Comparison of ENCODE assay signal across 3 worm cellular contexts in the genomic region with DNA sequence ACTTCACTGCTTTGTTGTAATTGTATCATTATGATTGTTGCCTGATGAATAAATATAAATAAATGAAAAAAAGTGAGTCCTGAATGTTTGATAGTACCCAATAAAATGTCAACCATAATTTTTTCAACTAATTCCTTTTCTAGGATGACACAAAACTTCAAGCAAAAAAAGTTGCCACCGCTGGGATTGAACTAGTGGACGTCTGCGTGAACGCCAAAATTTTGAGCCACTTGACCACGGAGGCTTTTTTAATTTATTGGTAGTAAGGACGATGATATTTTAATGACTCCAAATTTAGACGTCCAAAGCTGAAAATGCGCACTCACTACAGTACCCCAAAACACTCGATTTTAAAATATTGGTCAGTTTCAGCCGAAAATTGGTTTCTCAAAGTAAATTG.
TF ChIP-seq lines count a peak whose summit lies in the region.

No protein-coding gene starts in this region.

TF ChIP-seq in whole organism, L2 larva, 48 proteins besides CTCF, POLR2A, EP300 and RAD21 (continued from another document):
- TF ChIP-seq ceh-16 (tag; optimal IDR thresholded peaks at IDR 0.05; lab: Kevin White, UChicago), result no peak
- TF ChIP-seq dmd-4 (tag; optimal IDR thresholded peaks at IDR 0.05; lab: Kevin White, UChicago), result no peak
- no peak for TF ChIP-seq elt-1 (tag; optimal IDR thresholded peaks at IDR 0.05; lab: Kevin White, UChicago)
- no peak for TF ChIP-seq ZK546.5 (tag; optimal IDR thresholded peaks at IDR 0.05; lab: Kevin White, UChicago)
- TF ChIP-seq Y55F3AM.14 (GFP tag; optimal IDR thresholded peaks at IDR 0.05; lab: Kevin White, UChicago), result peak; percentile 25
- TF ChIP-seq nhr-77 (tag; optimal IDR thresholded peaks at IDR 0.05; lab: Kevin White, UChicago), result no peak
- TF ChIP-seq nhr-6 (tag; optimal IDR thresholded peaks at IDR 0.05; lab: Kevin White, UChicago), result no peak
- no peak for TF ChIP-seq lin-11 (tag; optimal IDR thresholded peaks at IDR 0.05; lab: Kevin White, UChicago)
- no peak for TF ChIP-seq peb-1 (tag; optimal IDR thresholded peaks at IDR 0.05; lab: Kevin White, UChicago)
- TF ChIP-seq nhr-21 (tag; optimal IDR thresholded peaks at IDR 0.05; lab: Kevin White, UChicago), result no peak
- TF ChIP-seq nhr-237 (tag; optimal IDR thresholded peaks at IDR 0.05; lab: Kevin White, UChicago), result no peak
- TF ChIP-seq unc-55 (GFP tag; optimal IDR thresholded peaks at IDR 0.05; lab: Kevin White, UChicago), result no peak
- TF ChIP-seq zag-1 (tag; optimal IDR thresholded peaks at IDR 0.05; lab: Kevin White, UChicago), result no peak
- no peak for TF ChIP-seq unc-39 (tag; optimal IDR thresholded peaks at IDR 0.05; lab: Kevin White, UChicago)
- TF ChIP-seq sma-9 (GFP tag; optimal IDR thresholded peaks at IDR 0.05; lab: Kevin White, UChicago), result peak; percentile 17
- TF ChIP-seq sma-9 (tag; optimal IDR thresholded peaks at IDR 0.05; lab: Kevin White, UChicago), result no peak

TF ChIP-seq in whole organism, L4 larva, 104 proteins besides CTCF, POLR2A, EP300 and RAD21 (continued from another document and continues in another):
- no peak for TF ChIP-seq dpl-1 (GFP tag; optimal IDR thresholded peaks at IDR 0.05; lab: Kevin White, UChicago)
- TF ChIP-seq lim-7 (GFP tag; IDR thresholded peaks at IDR 0.05; lab: Robert Waterston, UW), result peak; percentile 98
- TF ChIP-seq T26A8.4 (GFP tag; IDR thresholded peaks at IDR 0.05; lab: Robert Waterston, UW), result peak; percentile 89
- TF ChIP-seq lin-15B (tag; optimal IDR thresholded peaks at IDR 0.05; lab: Kevin White, UChicago), result no peak
- TF ChIP-seq ztf-7 (tag; optimal IDR thresholded peaks at IDR 0.05; lab: Kevin White, UChicago), result peak; percentile 9
- no peak for TF ChIP-seq cey-2 (tag; optimal IDR thresholded peaks at IDR 0.05; lab: Kevin White, UChicago; ENCODE audit: borderline replicate concordance, insufficient read depth)
- peak; percentile 86 for TF ChIP-seq egl-43 (GFP tag; IDR thresholded peaks at IDR 0.05; lab: Robert Waterston, UW)
- no peak for TF ChIP-seq egl-27 (tag; optimal IDR thresholded peaks at IDR 0.05; lab: Kevin White, UChicago)
- no peak for TF ChIP-seq nhr-28 (tag; optimal IDR thresholded peaks at IDR 0.05; lab: Kevin White, UChicago)
- no peak for TF ChIP-seq unc-62 (GFP tag; optimal IDR thresholded peaks at IDR 0.05 in 1 of 2; lab: Kevin White, UChicago)
- TF ChIP-seq unc-62 (tag; optimal IDR thresholded peaks at IDR 0.05; lab: Kevin White, UChicago), result no peak
- peak; percentile 20 for TF ChIP-seq F10B5.3 (tag; optimal IDR thresholded peaks at IDR 0.05; lab: Kevin White, UChicago)
- no peak for TF ChIP-seq set-16 (GFP tag; IDR thresholded peaks at IDR 0.05; lab: Robert Waterston, UW)
- TF ChIP-seq nhr-11 (tag; optimal IDR thresholded peaks at IDR 0.05; lab: Kevin White, UChicago), result no peak
- peak in 1 of 2 experiments; percentile 62 for TF ChIP-seq hif-1 (tag; optimal IDR thresholded peaks at IDR 0.05; lab: Kevin White, UChicago)
- no peak for TF ChIP-seq daf-8 (GFP tag; IDR thresholded peaks at IDR 0.05; lab: Robert Waterston, UW)
- peak; percentile 69 for TF ChIP-seq nhr-102 (tag; optimal IDR thresholded peaks at IDR 0.05; lab: Kevin White, UChicago)
- no peak for TF ChIP-seq mxl-2 (GFP tag; conservative IDR thresholded peaks at IDR 0.05; lab: Robert Waterston, UW)
- TF ChIP-seq dve-1 (tag; optimal IDR thresholded peaks at IDR 0.05; lab: Kevin White, UChicago; ENCODE audit: insufficient read depth), result peak; percentile 44
- no peak for TF ChIP-seq fos-1 (tag; optimal IDR thresholded peaks at IDR 0.05; lab: Kevin White, UChicago)
- no peak for TF ChIP-seq ceh-32 (tag; optimal IDR thresholded peaks at IDR 0.05; lab: Kevin White, UChicago; ENCODE audit: poor library complexity)
- peak; percentile 87 to 97 for TF ChIP-seq madf-5 (GFP tag; IDR thresholded peaks at IDR 0.05; lab: Robert Waterston, UW)
- peak; percentile 61 for TF ChIP-seq duxl-1 (tag; optimal IDR thresholded peaks at IDR 0.05; lab: Kevin White, UChicago; ENCODE audit: poor library complexity)
- TF ChIP-seq F44E2.7 (GFP tag; IDR thresholded peaks at IDR 0.05; lab: Robert Waterston, UW), result peak; percentile 86; the same call in 1 of the 2 replicates
- TF ChIP-seq aha-1 (tag; lab: Kevin White, UChicago), result peak; percentile 62
- TF ChIP-seq nhr-25 (tag; optimal IDR thresholded peaks at IDR 0.05; lab: Kevin White, UChicago; ENCODE audit: borderline replicate concordance, insufficient read depth), result no peak
- TF ChIP-seq dmd-9 (GFP tag; IDR thresholded peaks at IDR 0.05; lab: Robert Waterston, UW), result 0 out of 2 replicates have a peak, but pooled peaks have one; percentile 28
- TF ChIP-seq nhr-48 (tag; optimal IDR thresholded peaks at IDR 0.05; lab: Kevin White, UChicago), result peak; percentile 50
- TF ChIP-seq dmd-8 (GFP tag; IDR thresholded peaks at IDR 0.05; lab: Robert Waterston, UW), result peak; percentile 97
- TF ChIP-seq tra-1 (GFP tag; IDR thresholded peaks at IDR 0.05; lab: Robert Waterston, UW), result peak; percentile 78
- TF ChIP-seq Y75B8A.6 (GFP tag; IDR thresholded peaks at IDR 0.05; lab: Robert Waterston, UW), result peak; percentile 93
- no peak for TF ChIP-seq nhr-10 (tag; optimal IDR thresholded peaks at IDR 0.05; lab: Kevin White, UChicago)
- TF ChIP-seq F26F4.8 (GFP tag; conservative IDR thresholded peaks at IDR 0.05; lab: Robert Waterston, UW), result peak; percentile 89
- TF ChIP-seq pha-4 (GFP tag; IDR thresholded peaks at IDR 0.05; lab: Robert Waterston, UW), result peak; percentile 88
- no peak for TF ChIP-seq pha-4 (tag; optimal IDR thresholded peaks at IDR 0.05; lab: Kevin White, UChicago)
- no peak for TF ChIP-seq lin-39 (tag; optimal IDR thresholded peaks at IDR 0.05; lab: Kevin White, UChicago)
- TF ChIP-seq madf-9 (GFP tag; conservative IDR thresholded peaks at IDR 0.05; lab: Robert Waterston, UW), result no peak; the same call in 1 of the 2 replicates
- no peak for TF ChIP-seq mdl-1 (tag; optimal IDR thresholded peaks at IDR 0.05; lab: Kevin White, UChicago)
- TF ChIP-seq php-3 (GFP tag; IDR thresholded peaks at IDR 0.05; lab: Robert Waterston, UW), result peak; percentile 68; the same call in 1 of the 2 replicates
- peak; percentile 54 for TF ChIP-seq spr-1 (tag; optimal IDR thresholded peaks at IDR 0.05; lab: Kevin White, UChicago)
- peak; percentile 36 to 80 for TF ChIP-seq daf-16 (GFP tag; optimal IDR thresholded peaks at IDR 0.05; lab: Kevin White, UChicago)
- peak; percentile 18 for TF ChIP-seq daf-16 (tag; optimal IDR thresholded peaks at IDR 0.05; lab: Kevin White, UChicago)
- TF ChIP-seq mes-2 (tag; optimal IDR thresholded peaks at IDR 0.05; lab: Kevin White, UChicago; ENCODE audit: poor library complexity, severe bottlenecking), result peak; percentile 71
- TF ChIP-seq ces-1 (GFP tag; optimal IDR thresholded peaks at IDR 0.05; lab: Kevin White, UChicago), result no peak
- TF ChIP-seq vab-7 (GFP tag; IDR thresholded peaks at IDR 0.05; lab: Robert Waterston, UW), result peak; percentile 84
- no peak for TF ChIP-seq mxl-3 (GFP tag; optimal IDR thresholded peaks at IDR 0.05; lab: Kevin White, UChicago)
- TF ChIP-seq snpc-1.2 (GFP tag; IDR thresholded peaks at IDR 0.05; lab: Robert Waterston, UW), result peak; percentile 83
- peak; percentile 87 for TF ChIP-seq D1046.2 (GFP tag; IDR thresholded peaks at IDR 0.05; lab: Robert Waterston, UW)
- TF ChIP-seq ceh-20 (GFP tag; IDR thresholded peaks at IDR 0.05; lab: Robert Waterston, UW), result 0 out of 2 replicates have a peak, but pooled peaks have one; percentile 32
- TF ChIP-seq attf-4 (tag; optimal IDR thresholded peaks at IDR 0.05; lab: Kevin White, UChicago), result no peak
- no peak for TF ChIP-seq nhr-237 (tag; optimal IDR thresholded peaks at IDR 0.05; lab: Kevin White, UChicago)
- TF ChIP-seq rbr-2 (tag; optimal IDR thresholded peaks at IDR 0.05; lab: Kevin White, UChicago), result peak; percentile 38
- no peak for TF ChIP-seq ama-1 (optimal IDR thresholded peaks at IDR 0.05; lab: Kevin White, UChicago)
- no peak for TF ChIP-seq F37D6.2 (tag; optimal IDR thresholded peaks at IDR 0.05; lab: Kevin White, UChicago)
- no peak for TF ChIP-seq ceh-82 (tag; optimal IDR thresholded peaks at IDR 0.05; lab: Kevin White, UChicago)
- TF ChIP-seq nhr-42 (GFP tag; IDR thresholded peaks at IDR 0.05; lab: Robert Waterston, UW), result peak; percentile 69; the same call in 1 of the 2 replicates

TF ChIP-seq in whole organism, young adult, 124 proteins besides CTCF, POLR2A, EP300 and RAD21 (continued from another document and continues in another):
- TF ChIP-seq let-607 (tag; optimal IDR thresholded peaks at IDR 0.05; lab: Kevin White, UChicago) (peak; percentile 47 to 54), ztf-28 (GFP tag; IDR thresholded peaks at IDR 0.05; lab: Robert Waterston, UW) (0 out of 2 replicates have a peak, but pooled peaks have one; percentile 26), pbrm-1 (GFP tag; IDR thresholded peaks at IDR 0.05; lab: Robert Waterston, UW) (peak; percentile 77), madf-3 (GFP tag; IDR thresholded peaks at IDR 0.05; lab: Robert Waterston, UW) (0 out of 2 replicates have a peak, but pooled peaks have one; percentile 77), hlh-12 (tag; optimal IDR thresholded peaks at IDR 0.05; lab: Kevin White, UChicago) (peak; percentile 37), B0261.1 (tag; optimal IDR thresholded peaks at IDR 0.05; lab: Kevin White, UChicago) (peak; percentile 74), ceh-91 (GFP tag; IDR thresholded peaks at IDR 0.05; lab: Robert Waterston, UW) (no peak), hrde-1 (tag; optimal IDR thresholded peaks at IDR 0.05; lab: Kevin White, UChicago; ENCODE audit: borderline replicate concordance) (peak; percentile 85), dpl-1 (GFP tag; optimal IDR thresholded peaks at IDR 0.05; lab: Kevin White, UChicago) (no peak), tbp1 (GFP tag; optimal IDR thresholded peaks at IDR 0.05; lab: Kevin White, UChicago) (peak; percentile 91), nfya-2 (GFP tag; IDR thresholded peaks at IDR 0.05; lab: Robert Waterston, UW) (0 out of 2 replicates have a peak, but pooled peaks have one; percentile 62), B0336.3 (GFP tag; IDR thresholded peaks at IDR 0.05; lab: Robert Waterston, UW) (peak; percentile 93), Y53F4B.3 (GFP tag; IDR thresholded peaks at IDR 0.05; lab: Robert Waterston, UW) (peak; percentile 26; the same call in 1 of the 2 replicates), lin-54 (GFP tag; optimal IDR thresholded peaks at IDR 0.05; lab: Kevin White, UChicago) (peak; percentile 71), ceh-100 (GFP tag; IDR thresholded peaks at IDR 0.05; lab: Robert Waterston, UW) (peak; percentile 65), F10E7.11 (tag; optimal IDR thresholded peaks at IDR 0.05; lab: Kevin White, UChicago) (peak; percentile 95), hsf-1 (GFP tag; IDR thresholded peaks at IDR 0.05; lab: Robert Waterston, UW) (peak; percentile 64), cebp-1 (GFP tag; IDR thresholded peaks at IDR 0.05; lab: Robert Waterston, UW) (peak; percentile 39; the same call in 1 of the 2 replicates), cebp-1 (tag; optimal IDR thresholded peaks at IDR 0.05; lab: Kevin White, UChicago) (peak; percentile 66), him-1 (tag; optimal IDR thresholded peaks at IDR 0.05; lab: Kevin White, UChicago) (peak; percentile 57), sdz-38 (tag; optimal IDR thresholded peaks at IDR 0.05; lab: Kevin White, UChicago) (no peak), nhr-90 (tag; optimal IDR thresholded peaks at IDR 0.05; lab: Kevin White, UChicago) (peak; percentile 85), B0035.1 (tag; optimal IDR thresholded peaks at IDR 0.05; lab: Kevin White, UChicago) (peak; percentile 0), xnd-1 (tag; optimal IDR thresholded peaks at IDR 0.05; lab: Kevin White, UChicago) (peak; percentile 24), rcor-1 (GFP tag; IDR thresholded peaks at IDR 0.05; lab: Robert Waterston, UW) (no peak), egl-18 (GFP tag; IDR thresholded peaks at IDR 0.05; lab: Robert Waterston, UW) (no peak), akir-1 (GFP tag; optimal IDR thresholded peaks at IDR 0.05; lab: Kevin White, UChicago) (no peak), T26A5.8 (tag; optimal IDR thresholded peaks at IDR 0.05; lab: Kevin White, UChicago) (peak; percentile 78), die-1 (tag; optimal IDR thresholded peaks at IDR 0.05; lab: Kevin White, UChicago) (peak; percentile 88), sea-2 (GFP tag; IDR thresholded peaks at IDR 0.05; lab: Robert Waterston, UW) (no peak), F23B12.7 (tag; optimal IDR thresholded peaks at IDR 0.05; lab: Kevin White, UChicago; ENCODE audit: insufficient read depth) (peak; percentile 37), snpc-1.3 (tag; optimal IDR thresholded peaks at IDR 0.05; lab: Kevin White, UChicago; ENCODE audit: insufficient read depth) (peak; percentile 68), lin-40 (tag; optimal IDR thresholded peaks at IDR 0.05; lab: Kevin White, UChicago) (peak; percentile 9), B0019.2 (GFP tag; conservative IDR thresholded peaks at IDR 0.05; lab: Robert Waterston, UW) (no peak), lsl-1 (GFP tag; optimal IDR thresholded peaks at IDR 0.05; lab: Kevin White, UChicago) (peak; percentile 44), snpc-3.4 (tag; optimal IDR thresholded peaks at IDR 0.05; lab: Kevin White, UChicago) (no peak), chd-7 (tag; optimal IDR thresholded peaks at IDR 0.05; lab: Kevin White, UChicago) (peak; percentile 76), F57A8.1 (GFP tag; optimal IDR thresholded peaks at IDR 0.05; lab: Kevin White, UChicago) (peak; percentile 27), F22D6.2 (tag; optimal IDR thresholded peaks at IDR 0.05; lab: Kevin White, UChicago) (peak; percentile 40), nhr-179 (tag; optimal IDR thresholded peaks at IDR 0.05; lab: Kevin White, UChicago) (peak; percentile 43), dpff-1 (tag; optimal IDR thresholded peaks at IDR 0.05; lab: Kevin White, UChicago) (peak; percentile 84), C17E4.6 (GFP tag; IDR thresholded peaks at IDR 0.05; lab: Robert Waterston, UW) (no peak), ceh-79 (tag; optimal IDR thresholded peaks at IDR 0.05; lab: Kevin White, UChicago) (peak; percentile 78), hmg-1.2 (GFP tag; IDR thresholded peaks at IDR 0.05; lab: Robert Waterston, UW) (peak; percentile 48), F52B5.7 (tag; optimal IDR thresholded peaks at IDR 0.05; lab: Kevin White, UChicago) (peak; percentile 92), rpc-1 (optimal IDR thresholded peaks at IDR 0.05; lab: Kevin White, UChicago) (peak; percentile 76), rpc-1 (tag; optimal IDR thresholded peaks at IDR 0.05; lab: Kevin White, UChicago) (peak; percentile 93), Y95B8A.8 (GFP tag; IDR thresholded peaks at IDR 0.05; lab: Robert Waterston, UW) (0 out of 2 replicates have a peak, but pooled peaks have one; percentile 75), Y53G8AR.9 (GFP tag; conservative IDR thresholded peaks at IDR 0.05; lab: Robert Waterston, UW) (peak; percentile 71; the same call in 1 of the 2 replicates), F37B4.10 (GFP tag; IDR thresholded peaks at IDR 0.05; lab: Robert Waterston, UW) (0 out of 2 replicates have a peak, but pooled peaks have one; percentile 66), snpc-1.1 (tag; optimal IDR thresholded peaks at IDR 0.05; lab: Kevin White, UChicago; ENCODE audit: insufficient read depth) (peak; percentile 43), repo-1 (tag; optimal IDR thresholded peaks at IDR 0.05; lab: Kevin White, UChicago) (peak; percentile 86), nhr-120 (GFP tag; IDR thresholded peaks at IDR 0.05; lab: Robert Waterston, UW) (no peak), mes-4 (tag; optimal IDR thresholded peaks at IDR 0.05; lab: Kevin White, UChicago) (peak; percentile 78), lag-1 (GFP tag; IDR thresholded peaks at IDR 0.05; lab: Robert Waterston, UW) (no peak), K11D2.4 (GFP tag; IDR thresholded peaks at IDR 0.05; lab: Robert Waterston, UW) (no peak), lin-26 (GFP tag; IDR thresholded peaks at IDR 0.05; lab: Robert Waterston, UW) (peak; percentile 96), F57C9.4 (tag; optimal IDR thresholded peaks at IDR 0.05; lab: Kevin White, UChicago) (peak; percentile 77), madf-10 (tag; optimal IDR thresholded peaks at IDR 0.05; lab: Kevin White, UChicago) (peak; percentile 28), madf-8 (GFP tag; conservative IDR thresholded peaks at IDR 0.05; lab: Robert Waterston, UW) (no peak), nhr-27 (tag; optimal IDR thresholded peaks at IDR 0.05; lab: Kevin White, UChicago) (peak; percentile 69), F49E8.2 (tag; optimal IDR thresholded peaks at IDR 0.05; lab: Kevin White, UChicago; ENCODE audit: insufficient read depth) (peak; percentile 60)
